Worm (Caenorhabditis elegans) whole organism, L3 larva: Measurements from ENCODE around the gene pacs-1.

Experiments used
- ZK546.5 ChIP-seq: sonication (generic microtip); optimal IDR thresholded peaks from 2 replicates; lab custom pipeline; 2017; ENCODE audit warnings: missing biosample characterization, missing genetic modification characterization
- ama-1 ChIP-seq: fragments of 150-350 bp; optimal IDR thresholded peaks from 2 replicates; lab custom pipeline; 2018
- ceh-16 ChIP-seq: sonication (generic microtip); optimal IDR thresholded peaks from 2 replicates; lab custom pipeline; 2017; ENCODE audit warnings: missing biosample characterization, missing genetic modification characterization
- ceh-28 ChIP-seq: fragments of 150-350 bp; optimal IDR thresholded peaks from 2 replicates; lab custom pipeline; 2014; ENCODE audit warnings: missing biosample characterization, missing genetic modification reagents, missing genetic modification characterization
- ceh-82 ChIP-seq: fragments of 150-350 bp; optimal IDR thresholded peaks from 2 replicates; lab custom pipeline; 2014; ENCODE audit warnings: missing biosample characterization, missing genetic modification characterization
- ceh-9 ChIP-seq: sonication (generic microtip); optimal IDR thresholded peaks from 2 replicates; lab custom pipeline; 2018; ENCODE audit warnings: missing biosample characterization, missing genetic modification characterization
- daf-12 ChIP-seq: fragments of 150-350 bp; optimal IDR thresholded peaks from 2 replicates; lab custom pipeline; 2014; ENCODE audit warnings: missing biosample characterization, missing genetic modification reagents, missing genetic modification characterization
- egl-27 ChIP-seq: sonication (generic microtip); optimal IDR thresholded peaks from 4 replicates; lab custom pipeline; 2017; ENCODE audit warnings: missing biosample characterization, missing genetic modification reagents, missing genetic modification characterization
- egl-5 ChIP-seq: fragments of 150-350 bp; optimal IDR thresholded peaks from 2 replicates; lab custom pipeline; 2017; ENCODE audit warnings: missing biosample characterization, missing genetic modification reagents, missing genetic modification characterization, inconsistent platforms
- elt-1 ChIP-seq: fragments of 150-350 bp; optimal IDR thresholded peaks from 2 replicates; lab custom pipeline; 2014; ENCODE audit warnings: missing biosample characterization, missing genetic modification characterization
- elt-2 ChIP-seq: sonication (generic microtip); optimal IDR thresholded peaks from 2 replicates; lab custom pipeline; 2016; ENCODE audit warnings: missing genetic modification reagents, mild to moderate bottlenecking, missing genetic modification characterization, missing compliant biosample characterization
- eor-1 ChIP-seq, 2 experiments: fragments of 150-350 bp; optimal IDR thresholded peaks; 2 replicates each; lab custom pipeline; 2014 to 2018; ENCODE audit warnings: missing biosample characterization in 2 of 2, missing genetic modification characterization in 2 of 2
- fkh-10 ChIP-seq: sonication (generic microtip); optimal IDR thresholded peaks from 2 replicates; lab custom pipeline; 2017; ENCODE audit warnings: missing biosample characterization, missing genetic modification reagents, missing genetic modification characterization
- fkh-2 ChIP-seq: fragments of 150-350 bp; optimal IDR thresholded peaks from 2 replicates; lab custom pipeline; 2014; ENCODE audit warnings: missing biosample characterization, missing genetic modification reagents, missing genetic modification characterization
- fos-1 ChIP-seq: fragments of 150-350 bp; optimal IDR thresholded peaks from 2 replicates; lab custom pipeline; 2014; ENCODE audit warnings: missing biosample characterization, missing genetic modification characterization
- hmg-11 ChIP-seq: sonication (generic microtip); optimal IDR thresholded peaks from 2 replicates; lab custom pipeline; 2016; ENCODE audit warnings: missing genetic modification characterization, missing compliant biosample characterization
- lin-15B ChIP-seq: fragments of 150-350 bp; optimal IDR thresholded peaks from 2 replicates; lab custom pipeline; 2014; ENCODE audit warnings: missing biosample characterization, missing genetic modification characterization
- lin-39 ChIP-seq: fragments of 150-350 bp; optimal IDR thresholded peaks from 2 replicates; lab custom pipeline; 2018; ENCODE audit warnings: missing biosample characterization, missing genetic modification reagents, missing genetic modification characterization
- lsy-12 ChIP-seq: sonication (generic microtip); optimal IDR thresholded peaks from 2 replicates; lab custom pipeline; 2016; ENCODE audit warnings: mild to moderate bottlenecking, missing genetic modification characterization, missing compliant biosample characterization
- mdl-1 ChIP-seq: fragments of 150-350 bp; optimal IDR thresholded peaks from 2 replicates; lab custom pipeline; 2014; ENCODE audit warnings: missing biosample characterization, missing genetic modification characterization
- mml-1 ChIP-seq: fragments of 150-350 bp; sonication (generic microtip); optimal IDR thresholded peaks from 3 replicates; lab custom pipeline; 2014; ENCODE audit warnings: missing biosample characterization, missing genetic modification characterization
- nfya-1 ChIP-seq: sonication (generic microtip); optimal IDR thresholded peaks from 2 replicates; lab custom pipeline; 2017; ENCODE audit warnings: missing genetic modification characterization, mild to moderate bottlenecking, missing compliant biosample characterization, antibody characterized with exemption, moderate library complexity; ENCODE audit not compliant: insufficient read depth
- nhr-11 ChIP-seq: fragments of 150-350 bp; optimal IDR thresholded peaks from 2 replicates; lab custom pipeline; 2014; ENCODE audit warnings: missing biosample characterization, missing genetic modification characterization
- nhr-23 ChIP-seq: fragments of 150-350 bp; optimal IDR thresholded peaks from 2 replicates; lab custom pipeline; 2014; ENCODE audit warnings: missing biosample characterization, missing genetic modification reagents, missing genetic modification characterization
- nhr-25 ChIP-seq: sonication (generic microtip); optimal IDR thresholded peaks from 2 replicates; lab custom pipeline; 2017; ENCODE audit warnings: missing biosample characterization, missing genetic modification characterization
- nhr-28 ChIP-seq: fragments of 150-350 bp; optimal IDR thresholded peaks from 2 replicates; lab custom pipeline; 2014; ENCODE audit warnings: missing biosample characterization, missing genetic modification characterization
- nhr-43 ChIP-seq: sonication (generic microtip); optimal IDR thresholded peaks from 2 replicates; lab custom pipeline; 2016; ENCODE audit warnings: mild to moderate bottlenecking, missing genetic modification characterization, missing compliant biosample characterization; ENCODE audit not compliant: poor library complexity, severe bottlenecking
- nhr-67 ChIP-seq: fragments of 150-350 bp; optimal IDR thresholded peaks from 2 replicates; lab custom pipeline; 2014; ENCODE audit warnings: missing biosample characterization, missing genetic modification characterization
- nhr-76 ChIP-seq: fragments of 150-350 bp; sonication (generic microtip); optimal IDR thresholded peaks from 5 replicates; lab custom pipeline; 2014; ENCODE audit warnings: missing biosample characterization, missing genetic modification characterization
- nhr-77 ChIP-seq: fragments of 150-350 bp; optimal IDR thresholded peaks from 2 replicates; lab custom pipeline; 2014; ENCODE audit warnings: missing biosample characterization, missing genetic modification characterization
- pha-4 ChIP-seq: fragments of 150-350 bp; optimal IDR thresholded peaks from 2 replicates; lab custom pipeline; 2014; ENCODE audit warnings: missing biosample characterization, missing genetic modification reagents, missing genetic modification characterization
- pqm-1 ChIP-seq: fragments of 150-350 bp; optimal IDR thresholded peaks from 2 replicates; lab custom pipeline; 2017; ENCODE audit warnings: missing biosample characterization, missing genetic modification characterization, inconsistent platforms
- sea-2 ChIP-seq: fragments of 150-350 bp; sonication (generic microtip); optimal IDR thresholded peaks from 4 replicates; lab custom pipeline; 2014; ENCODE audit warnings: missing biosample characterization, missing genetic modification reagents, missing genetic modification characterization
- skn-1 ChIP-seq: fragments of 150-350 bp; optimal IDR thresholded peaks from 2 replicates; lab custom pipeline; 2014; ENCODE audit warnings: missing biosample characterization, missing genetic modification characterization
- unc-39 ChIP-seq: sonication (generic microtip); optimal IDR thresholded peaks from 4 replicates; lab custom pipeline; 2017; ENCODE audit warnings: missing biosample characterization, missing genetic modification characterization
- zag-1 ChIP-seq: fragments of 150-350 bp; optimal IDR thresholded peaks from 2 replicates; lab custom pipeline; 2014; ENCODE audit warnings: missing biosample characterization, missing genetic modification characterization
- ztf-4 ChIP-seq: fragments of 150-350 bp; optimal IDR thresholded peaks from 2 replicates; lab custom pipeline; 2014; ENCODE audit warnings: missing biosample characterization, missing genetic modification characterization

pacs-1 gene

DNA sequence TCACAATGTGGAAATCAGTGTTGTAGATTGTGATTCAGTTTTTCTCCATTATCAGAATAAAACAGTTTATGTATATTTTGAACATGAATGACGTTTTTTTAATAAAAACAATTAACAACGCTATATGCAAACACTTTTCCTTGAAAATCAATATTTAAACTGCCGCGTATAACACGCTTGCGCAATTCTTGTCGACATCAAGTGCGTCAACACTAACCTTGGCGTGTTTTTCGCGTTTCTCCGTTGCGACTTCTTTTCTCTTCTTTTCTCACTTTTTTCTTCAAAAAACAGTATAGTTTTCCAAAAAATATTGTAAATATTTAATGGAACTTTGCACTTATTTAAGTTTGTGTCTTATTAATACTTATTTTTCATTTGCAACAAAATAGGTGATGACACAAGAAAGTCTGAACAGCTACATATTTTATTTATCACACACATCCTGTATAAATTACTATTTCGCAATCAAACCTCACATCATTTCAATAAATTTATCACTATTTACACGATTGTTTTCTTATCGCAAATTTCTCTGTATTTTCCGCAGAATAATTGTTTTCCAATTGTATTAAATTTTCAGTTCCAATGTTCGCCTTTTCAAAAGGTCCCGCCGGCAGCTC lies 41.7 kb downstream of the pacs-1 start, which contains the start of gene spas-1 (continued):
- peak; percentile 84 for TF ChIP-seq nhr-25 (tag; lab: Kevin White, UChicago)
- TF ChIP-seq lsy-12 = peak; percentile 73
- TF ChIP-seq nhr-43 = peak; percentile 77
- TF ChIP-seq egl-5 (tag; lab: Kevin White, UChicago) = peak; percentile 67
- TF ChIP-seq, all 47 proteins: peak for 22

DNA sequence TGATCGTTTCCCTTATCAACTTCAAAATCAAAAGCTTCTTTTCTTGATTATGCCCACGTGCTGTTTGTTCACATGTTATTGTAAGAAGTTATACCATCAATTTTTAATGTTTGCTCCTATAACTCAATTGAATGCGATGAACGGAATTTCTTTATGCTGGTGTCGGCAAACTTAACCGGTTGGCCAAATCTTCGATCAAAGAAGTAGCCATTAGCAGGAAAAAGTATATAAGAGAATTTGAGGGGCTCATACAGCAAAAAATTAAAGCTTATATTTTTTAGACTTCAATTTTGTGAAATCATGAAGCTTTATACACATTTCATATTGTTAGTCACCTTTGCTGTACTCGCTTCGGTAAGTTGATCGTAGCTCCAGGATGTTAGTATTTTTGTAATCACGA lies 43.3 kb downstream of the pacs-1 start, which contains the start of gene pqn-16:
pqn-16 (plus strand) TSS at position 301 of the 400 bp plus-strand sequence.
- TF ChIP-seq hmg-11 = no peak

DNA sequence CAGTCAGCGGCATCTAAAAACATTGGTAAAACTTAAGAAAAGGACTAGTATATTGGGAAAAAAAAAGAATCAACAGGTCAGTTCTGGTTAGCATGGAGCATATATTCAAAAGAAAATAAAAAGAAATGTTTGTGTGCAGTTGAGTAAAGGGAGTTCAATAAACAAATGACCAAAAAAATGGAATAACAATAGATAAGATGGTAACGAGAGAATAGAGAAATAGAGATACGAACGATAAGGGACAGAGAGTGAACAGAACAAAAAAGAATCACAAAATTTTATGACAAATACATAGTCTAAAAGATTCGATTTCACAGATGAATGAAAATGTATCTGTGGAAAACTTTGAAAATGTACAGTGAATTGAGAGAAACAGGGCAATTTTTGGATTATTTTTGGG lies 44.1 kb downstream of the pacs-1 start, which contains the start of gene gad-3:
gad-3 (minus strand) TSS at position 17 of the 400 bp plus-strand sequence.
- TF ChIP-seq pqm-1 (tag; lab: Kevin White, UChicago) (peak; percentile 52), pha-4 (tag; lab: Kevin White, UChicago) (peak; percentile 52), elt-2 (tag; lab: Kevin White, UChicago) (peak; percentile 63), fkh-2 (tag; lab: Kevin White, UChicago) (no peak), ztf-4 (tag; lab: Kevin White, UChicago) (no peak)
- TF ChIP-seq, all 47 proteins: peak for 3

DNA sequence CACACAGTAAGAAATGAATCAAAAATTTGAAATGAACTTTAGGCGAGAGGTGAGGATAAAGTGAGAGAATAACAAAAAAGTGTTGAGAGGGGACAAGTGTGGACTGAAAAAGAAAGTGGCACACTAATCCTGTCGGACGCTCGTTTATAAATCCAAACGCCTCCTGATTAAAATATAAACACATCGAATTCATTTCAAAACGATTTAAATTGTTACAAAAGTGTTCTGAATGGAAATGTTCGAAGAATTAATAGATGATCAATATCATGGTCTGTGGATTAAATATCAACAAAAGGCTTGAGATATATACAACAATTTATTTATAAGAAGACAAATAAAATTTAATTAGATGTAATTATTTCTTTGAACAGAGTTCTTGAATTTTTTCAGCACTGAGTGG lies 49.0 kb downstream of the pacs-1 start, which contains the start of gene B0222.11:
B0222.11 (minus strand) TSS at position 101 of the 400 bp plus-strand sequence.
- TF ChIP-seq skn-1 = no peak
- no peak for TF ChIP-seq nhr-43
- no peak for TF ChIP-seq nhr-28 (tag; lab: Kevin White, UChicago)
- TF ChIP-seq mdl-1 (tag; lab: Kevin White, UChicago) = no peak
- no peak for TF ChIP-seq pha-4 (tag; lab: Kevin White, UChicago)
- no peak for TF ChIP-seq nhr-67 (tag; lab: Kevin White, UChicago)
- no peak for TF ChIP-seq ceh-16 (tag; lab: Kevin White, UChicago)
- no peak for TF ChIP-seq nhr-25 (tag; lab: Kevin White, UChicago)
- TF ChIP-seq nhr-23 (tag; lab: Kevin White, UChicago) = no peak
- no peak for TF ChIP-seq mml-1 (tag; lab: Kevin White, UChicago)
- no peak for TF ChIP-seq pqm-1 (tag; lab: Kevin White, UChicago)
- TF ChIP-seq nhr-11 (tag; lab: Kevin White, UChicago) = no peak

DNA sequence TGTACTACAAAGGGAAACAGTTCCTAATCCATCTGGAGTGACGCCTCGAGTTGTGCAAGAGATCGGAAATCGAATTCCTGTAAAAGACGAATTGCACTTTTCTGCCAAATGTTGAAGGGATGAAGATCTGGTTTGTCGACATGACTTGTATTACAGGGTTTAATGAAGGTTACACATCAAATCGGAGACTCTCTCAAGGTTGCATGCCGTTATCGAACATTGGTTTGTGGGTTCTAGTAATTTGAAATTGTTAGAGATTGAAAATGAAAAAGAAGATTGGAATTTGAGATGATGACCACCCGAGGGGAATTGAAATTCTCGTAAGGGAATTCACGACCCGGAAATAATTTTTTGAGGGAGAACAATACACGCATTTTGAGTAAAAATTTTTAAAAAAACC lies 50.8 kb downstream of the pacs-1 start:
- TF ChIP-seq skn-1 = no peak
- no peak for TF ChIP-seq lin-39 (tag; lab: Kevin White, UChicago)
- TF ChIP-seq zag-1 (tag; lab: Kevin White, UChicago) = no peak
- TF ChIP-seq nhr-23 (tag; lab: Kevin White, UChicago) = peak; percentile 23
- no peak for TF ChIP-seq pqm-1 (tag; lab: Kevin White, UChicago)
- no peak for TF ChIP-seq fos-1 (tag; lab: Kevin White, UChicago)
- TF ChIP-seq mml-1 (tag; lab: Kevin White, UChicago) = no peak
- no peak for TF ChIP-seq ZK546.5
- TF ChIP-seq pha-4 (tag; lab: Kevin White, UChicago) = no peak
- no peak for TF ChIP-seq unc-39 (tag; lab: Kevin White, UChicago)
- TF ChIP-seq ceh-82 (tag; lab: Kevin White, UChicago) = no peak
- TF ChIP-seq elt-1 (tag; lab: Kevin White, UChicago) = peak; percentile 73
- TF ChIP-seq nhr-25 (tag; lab: Kevin White, UChicago) = peak; percentile 76
- no peak for TF ChIP-seq daf-12 (tag; lab: Kevin White, UChicago)

DNA sequence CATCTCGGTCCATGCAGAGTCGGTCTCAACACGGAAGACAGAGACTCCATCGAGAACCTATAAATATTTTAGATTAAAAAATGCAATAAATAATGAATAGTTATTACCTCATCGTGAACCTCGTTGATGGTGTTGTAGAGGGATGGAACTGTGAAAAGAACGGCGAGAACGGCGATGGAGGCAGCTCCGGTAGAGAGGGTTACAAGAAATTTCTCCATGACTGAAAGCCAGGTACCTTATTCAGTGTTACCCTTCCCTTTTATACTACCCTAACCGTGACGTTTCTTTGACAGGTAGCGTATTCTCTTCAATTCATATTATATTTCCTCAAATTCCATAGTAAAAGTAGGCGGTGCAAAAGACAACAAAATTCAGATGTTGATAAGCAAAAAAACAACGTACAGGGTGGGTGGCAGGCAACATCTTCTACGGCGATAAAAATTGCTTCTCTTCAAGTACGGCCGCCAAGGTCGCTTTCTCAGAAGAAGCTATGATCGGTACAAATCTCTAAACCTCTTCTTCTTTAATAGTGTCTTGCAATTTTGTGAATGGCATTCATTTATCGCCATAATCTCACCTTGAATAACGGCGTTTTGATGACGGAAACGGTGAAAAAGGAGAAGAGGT lies 51.9 kb downstream of the pacs-1 start, which contains the start of gene col-10:
col-10 (minus strand) TSS at position 235 of the 627 bp plus-strand sequence.
- TF ChIP-seq nhr-76 (no peak), ceh-82 (tag; lab: Kevin White, UChicago) (no peak), nhr-67 (tag; lab: Kevin White, UChicago) (no peak), nhr-25 (tag; lab: Kevin White, UChicago) (peak; percentile 86), nfya-1 (no peak), eor-1 (tag; optimal IDR thresholded peaks at IDR 0.05; lab: Kevin White, UChicago) (no peak), mml-1 (tag; lab: Kevin White, UChicago) (no peak), elt-1 (tag; lab: Kevin White, UChicago) (peak; percentile 56), nhr-77 (tag; lab: Kevin White, UChicago) (no peak), ceh-16 (tag; lab: Kevin White, UChicago) (no peak), lin-39 (tag; lab: Kevin White, UChicago) (no peak), mdl-1 (tag; lab: Kevin White, UChicago) (no peak), nhr-23 (tag; lab: Kevin White, UChicago) (no peak), hmg-11 (no peak), ceh-9 (tag; lab: Kevin White, UChicago) (no peak), ama-1 (lab: Kevin White, UChicago) (peak; percentile 85), egl-27 (tag; lab: Kevin White, UChicago) (peak; percentile 15), ztf-4 (tag; lab: Kevin White, UChicago) (no peak), ceh-28 (tag; lab: Kevin White, UChicago) (no peak), skn-1 (no peak), lin-15B (no peak), nhr-43 (peak; percentile 65), sea-2 (no peak), nhr-11 (tag; lab: Kevin White, UChicago) (no peak), fos-1 (tag; lab: Kevin White, UChicago) (no peak), egl-5 (tag; lab: Kevin White, UChicago) (no peak), ZK546.5 (no peak), fkh-10 (GFP tag; lab: Kevin White, UChicago) (no peak)
